Worm (Caenorhabditis elegans) whole organism, L3 larva: ENCODE measurements around the gene T20B12.4.

Source experiments
- elt-1 ChIP-seq: fragments of 150-350 bp; optimal IDR thresholded peaks from 2 replicates; lab custom pipeline; 2014; ENCODE audit warnings: missing biosample characterization, missing genetic modification characterization
- elt-3 ChIP-seq, 3 experiments: fragments of 150-350 bp in 1 of 3; sonication (generic microtip) in 2 of 3; optimal IDR thresholded peaks; 2 replicates in 2 of 3; 4 replicates in 1 of 3; lab custom pipeline; 2014 to 2017; ENCODE audit warnings: missing biosample characterization in 3 of 3, missing genetic modification characterization in 3 of 3
- fos-1 ChIP-seq: fragments of 150-350 bp; optimal IDR thresholded peaks from 2 replicates; lab custom pipeline; 2014; ENCODE audit warnings: missing biosample characterization, missing genetic modification characterization
- lin-39 ChIP-seq: fragments of 150-350 bp; optimal IDR thresholded peaks from 2 replicates; lab custom pipeline; 2018; ENCODE audit warnings: missing biosample characterization, missing genetic modification reagents, missing genetic modification characterization
- mml-1 ChIP-seq: fragments of 150-350 bp; sonication (generic microtip); optimal IDR thresholded peaks from 3 replicates; lab custom pipeline; 2014; ENCODE audit warnings: missing biosample characterization, missing genetic modification characterization
- skn-1 ChIP-seq: fragments of 150-350 bp; optimal IDR thresholded peaks from 2 replicates; lab custom pipeline; 2014; ENCODE audit warnings: missing biosample characterization, missing genetic modification characterization

DNA sequence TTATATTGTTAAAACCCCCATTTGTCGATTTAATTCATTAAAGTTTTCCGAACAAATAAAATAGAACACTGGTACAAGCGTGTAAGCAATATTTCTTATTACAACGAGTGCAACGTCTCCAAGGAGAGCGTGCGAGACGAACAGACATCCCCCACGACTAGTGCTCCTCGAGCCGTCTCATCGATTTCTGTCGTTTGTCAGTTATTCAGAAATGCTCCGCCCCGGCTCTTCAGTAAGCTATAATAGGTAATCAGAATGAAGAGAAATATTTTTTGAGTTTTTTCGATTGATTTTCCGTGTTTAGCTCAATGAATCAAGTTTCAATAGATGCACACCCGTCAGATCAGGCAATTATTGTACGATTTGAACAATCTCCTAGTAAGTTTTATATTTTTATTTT is 28.8 kb upstream of the T20B12.4 start, which contains the start of gene kap-1:
- no peak for TF ChIP-seq skn-1 (tag; lab: Kevin White, UChicago)
- no peak for TF ChIP-seq mml-1 (tag; lab: Kevin White, UChicago)
- TF ChIP-seq fos-1 (tag; lab: Kevin White, UChicago): no peak
- no peak for TF ChIP-seq elt-1 (tag; lab: Kevin White, UChicago)
- TF ChIP-seq lin-39 (tag; lab: Kevin White, UChicago): no peak
- TF ChIP-seq elt-3 (tag; optimal IDR thresholded peaks at IDR 0.05; lab: Kevin White, UChicago): no peak
